Worm (Caenorhabditis elegans) whole organism, early embryonic: ENCODE measurements around the gene T04B8.1.

ENCODE experiments used
- ama-1 ChIP-seq: fragments of 150-350 bp; optimal IDR thresholded peaks from 2 replicates; lab custom pipeline; 2014
- ets-7 ChIP-seq: sonication (generic microtip); optimal IDR thresholded peaks from 2 replicates; lab custom pipeline; 2016; ENCODE audit warnings: missing genotype, missing genetic modification characterization, missing compliant biosample characterization
- flt-1 ChIP-seq: fragments of 200-800 bp; sonication (Bioruptor generic); IDR thresholded peaks from 2 replicates; pipeline ENCODE4 v1.3.6; 2022; ENCODE audit warnings: missing genetic modification characterization, missing compliant biosample characterization
- scrt-1 ChIP-seq: fragments of 200-800 bp; sonication (Bioruptor generic); IDR thresholded peaks from 2 replicates; pipeline ENCODE4 v1.3.6; 2022; ENCODE audit warnings: missing genetic modification characterization, missing compliant biosample characterization
- tbx-11 ChIP-seq: fragments of 200-800 bp; sonication (Bioruptor generic); IDR thresholded peaks from 2 replicates; pipeline ENCODE4 v1.3.6; 2022; ENCODE audit warnings: missing genetic modification characterization, missing compliant biosample characterization

DNA sequence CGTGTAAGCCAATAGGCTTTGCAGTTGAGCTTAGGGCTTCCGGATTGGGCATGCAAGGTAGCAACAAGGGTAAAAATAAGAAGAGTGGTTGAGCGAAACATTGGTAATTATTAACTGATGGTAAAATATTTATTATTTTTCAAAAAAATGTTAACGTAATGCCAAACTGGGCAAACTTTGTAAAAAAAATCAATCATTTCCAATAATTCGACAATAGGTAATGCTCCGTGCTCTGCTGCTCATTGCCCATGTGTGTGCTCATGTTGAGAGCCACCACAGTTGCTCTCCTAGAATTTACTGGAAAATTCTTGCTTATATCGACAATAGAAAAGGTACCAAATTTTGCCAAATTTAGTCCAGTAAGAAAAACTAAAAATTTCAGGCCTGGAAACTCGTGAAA is 46.5 kb downstream of the T04B8.1 start, which contains the start of the genes T02H6.10 and T02H6.8:
- TF ChIP-seq scrt-1 (GFP tag; lab: Robert Waterston, UW) = no peak
- no peak for TF ChIP-seq ama-1 (lab: Kevin White, UChicago)
- no peak for TF ChIP-seq ets-7
- no peak for TF ChIP-seq flt-1
- TF ChIP-seq tbx-11 (GFP tag; lab: Robert Waterston, UW) = no peak
